Fruit fly (Drosophila melanogaster) whole organism: ENCODE data around the gene rdgA.

Experiments
- Dll ChIP-seq: fragments of >200 bp; optimal IDR thresholded peaks from 2 replicates; lab custom pipeline; 2017
- usp ChIP-seq: fragments of >200 bp; optimal IDR thresholded peaks from 2 replicates; lab custom pipeline; 2017; ENCODE audit warnings: missing biosample characterization, missing genetic modification characterization, mixed read lengths

dm6 chrX:8884678-8885077 is 22.2 kb upstream of the rdgA start:
- TF ChIP-seq usp, result no peak
- TF ChIP-seq Dll (lab: Kevin White, UChicago), result no peak
